Worm (Caenorhabditis elegans) whole organism, late embryonic: ENCODE results near the gene nck-1.

Experiments
- F13H6.1 ChIP-seq: sonication (generic microtip); optimal IDR thresholded peaks from 2 replicates; lab custom pipeline; 2016; ENCODE audit warnings: missing genetic modification characterization, missing compliant biosample characterization
- K02D7.2 ChIP-seq: sonication (generic microtip); optimal IDR thresholded peaks from 2 replicates; lab custom pipeline; 2017; ENCODE audit warnings: mild to moderate bottlenecking, missing genetic modification characterization, missing compliant biosample characterization
- K09A11.1 ChIP-seq: sonication (generic microtip); optimal IDR thresholded peaks from 2 replicates; lab custom pipeline; 2017; ENCODE audit warnings: antibody characterized with exemption, mild to moderate bottlenecking, missing genetic modification characterization, missing compliant biosample characterization; ENCODE audit not compliant: insufficient read depth
- ahr-1 ChIP-seq: sonication (generic microtip); optimal IDR thresholded peaks from 2 replicates; lab custom pipeline; 2016; ENCODE audit warnings: missing genetic modification characterization, missing compliant biosample characterization
- ama-1 ChIP-seq: fragments of 150-350 bp; optimal IDR thresholded peaks from 2 replicates; lab custom pipeline; 2014
- ceh-19 ChIP-seq: fragments of 200-800 bp; sonication (Bioruptor generic); optimal IDR thresholded peaks from 2 replicates; lab custom pipeline; 2018; ENCODE audit warnings: mild to moderate bottlenecking, missing genetic modification characterization, missing compliant biosample characterization
- ceh-2 ChIP-seq: sonication (generic microtip); optimal IDR thresholded peaks from 2 replicates; lab custom pipeline; 2016; ENCODE audit warnings: missing genotype, missing genetic modification characterization, missing compliant biosample characterization
- ceh-22 ChIP-seq: sonication (generic microtip); optimal IDR thresholded peaks from 2 replicates; lab custom pipeline; 2017; ENCODE audit warnings: missing biosample characterization, missing genetic modification characterization
- ceh-24 ChIP-seq: sonication (generic microtip); optimal IDR thresholded peaks from 2 replicates; lab custom pipeline; 2016; ENCODE audit warnings: mild to moderate bottlenecking, missing genetic modification characterization, missing compliant biosample characterization
- ceh-30 ChIP-seq: fragments of 150-350 bp; optimal IDR thresholded peaks from 2 replicates; lab custom pipeline; 2014; ENCODE audit warnings: missing biosample characterization, missing genetic modification characterization
- ceh-31 ChIP-seq: sonication (generic microtip); optimal IDR thresholded peaks from 2 replicates; lab custom pipeline; 2016; ENCODE audit warnings: missing genetic modification characterization, missing compliant biosample characterization
- ceh-34 ChIP-seq: sonication (generic microtip); optimal IDR thresholded peaks from 2 replicates; lab custom pipeline; 2016; ENCODE audit warnings: mild to moderate bottlenecking, missing genetic modification characterization, missing compliant biosample characterization
- ceh-45 ChIP-seq: fragments of 200-800 bp; sonication (Bioruptor generic); IDR thresholded peaks from 2 replicates; pipeline ENCODE4 v1.3.6; 2022; ENCODE audit warnings: missing genetic modification reagents, missing genetic modification characterization, missing compliant biosample characterization
- ceh-6 ChIP-seq: fragments of 200-800 bp; sonication (Bioruptor generic); optimal IDR thresholded peaks from 2 replicates; lab custom pipeline; 2018; ENCODE audit warnings: mild to moderate bottlenecking, missing genetic modification characterization, missing compliant biosample characterization
- ceh-9 ChIP-seq: sonication (generic microtip); optimal IDR thresholded peaks from 2 replicates; lab custom pipeline; 2016; ENCODE audit warnings: mild to moderate bottlenecking, missing genetic modification characterization, inconsistent platforms, missing compliant biosample characterization
- dmd-4 ChIP-seq: sonication (generic microtip); optimal IDR thresholded peaks from 2 replicates; lab custom pipeline; 2016; ENCODE audit warnings: borderline replicate concordance, missing genetic modification characterization, missing compliant biosample characterization
- dve-1 ChIP-seq: sonication (generic microtip); optimal IDR thresholded peaks from 2 replicates; lab custom pipeline; 2017; ENCODE audit warnings: antibody characterized with exemption, mild to moderate bottlenecking, missing genetic modification characterization, missing compliant biosample characterization
- elt-2 ChIP-seq: sonication (generic microtip); optimal IDR thresholded peaks from 2 replicates; lab custom pipeline; 2016; ENCODE audit warnings: missing genetic modification reagents, missing genetic modification characterization, missing compliant biosample characterization
- elt-4 ChIP-seq: sonication (generic microtip); optimal IDR thresholded peaks from 2 replicates; lab custom pipeline; 2016; ENCODE audit warnings: missing genetic modification characterization, missing compliant biosample characterization
- ets-4 ChIP-seq: sonication (generic microtip); optimal IDR thresholded peaks from 2 replicates; lab custom pipeline; 2016; ENCODE audit warnings: missing genetic modification characterization, missing compliant biosample characterization
- eyg-1 ChIP-seq: sonication (generic microtip); optimal IDR thresholded peaks from 2 replicates; lab custom pipeline; 2016; ENCODE audit warnings: missing genotype, missing genetic modification characterization, missing compliant biosample characterization
- fkh-10 ChIP-seq: fragments of 150-350 bp; optimal IDR thresholded peaks from 2 replicates; lab custom pipeline; 2014; ENCODE audit warnings: missing biosample characterization, missing genetic modification reagents, missing genetic modification characterization
- fkh-6 ChIP-seq: sonication (generic microtip); optimal IDR thresholded peaks from 2 replicates; lab custom pipeline; 2016; ENCODE audit warnings: missing genetic modification characterization, missing compliant biosample characterization
- hlh-13 ChIP-seq: fragments of 200-800 bp; sonication (Bioruptor generic); optimal IDR thresholded peaks from 2 replicates; lab custom pipeline; 2018; ENCODE audit warnings: mild to moderate bottlenecking, missing genetic modification characterization, missing compliant biosample characterization
- hlh-15 ChIP-seq: sonication (generic microtip); optimal IDR thresholded peaks from 2 replicates; lab custom pipeline; 2016; ENCODE audit warnings: missing genetic modification characterization, missing compliant biosample characterization
- hlh-30 ChIP-seq: sonication (generic microtip); optimal IDR thresholded peaks from 2 replicates; lab custom pipeline; 2017; ENCODE audit warnings: antibody characterized with exemption, missing genetic modification characterization, missing compliant biosample characterization; ENCODE audit not compliant: insufficient read depth
- hlh-8 ChIP-seq: sonication (generic microtip); optimal IDR thresholded peaks from 2 replicates; lab custom pipeline; 2016; ENCODE audit warnings: missing genotype, missing genetic modification characterization, missing compliant biosample characterization
- mec-3 ChIP-seq: sonication (generic microtip); optimal IDR thresholded peaks from 2 replicates; lab custom pipeline; 2016; ENCODE audit warnings: borderline replicate concordance, missing genetic modification characterization, missing compliant biosample characterization
- nfya-1 ChIP-seq: sonication (generic microtip); optimal IDR thresholded peaks from 2 replicates; lab custom pipeline; 2017; ENCODE audit warnings: missing genetic modification characterization, mild to moderate bottlenecking, missing compliant biosample characterization, antibody characterized with exemption, moderate library complexity
- nhr-232 ChIP-seq: sonication (generic microtip); optimal IDR thresholded peaks from 2 replicates; lab custom pipeline; 2016; ENCODE audit warnings: missing genetic modification characterization, missing compliant biosample characterization
- npax-4 ChIP-seq: sonication (generic microtip); optimal IDR thresholded peaks from 2 replicates; lab custom pipeline; 2016; ENCODE audit warnings: missing genetic modification characterization, missing compliant biosample characterization
- odd-2 ChIP-seq: sonication (generic microtip); optimal IDR thresholded peaks from 2 replicates; lab custom pipeline; 2017; ENCODE audit warnings: antibody characterized with exemption, mild to moderate bottlenecking, missing genetic modification characterization, missing compliant biosample characterization
- pha-2 ChIP-seq: sonication (generic microtip); optimal IDR thresholded peaks from 2 replicates; lab custom pipeline; 2017; ENCODE audit warnings: mild to moderate bottlenecking, missing genetic modification characterization, missing compliant biosample characterization
- pqm-1 ChIP-seq: sonication (generic microtip); optimal IDR thresholded peaks from 2 replicates; lab custom pipeline; 2016; ENCODE audit warnings: missing genetic modification characterization, missing compliant biosample characterization
- pros-1 ChIP-seq: fragments of 150-350 bp; optimal IDR thresholded peaks from 2 replicates; lab custom pipeline; 2014; ENCODE audit warnings: missing biosample characterization, missing genetic modification reagents, missing genetic modification characterization
- ref-2 ChIP-seq: sonication (generic microtip); optimal IDR thresholded peaks from 2 replicates; lab custom pipeline; 2016; ENCODE audit warnings: missing genetic modification characterization, missing compliant biosample characterization
- rnt-1 ChIP-seq: sonication (generic microtip); optimal IDR thresholded peaks from 2 replicates; lab custom pipeline; 2016; ENCODE audit warnings: missing genetic modification characterization, missing compliant biosample characterization
- syd-9 ChIP-seq: sonication (generic microtip); optimal IDR thresholded peaks from 2 replicates; lab custom pipeline; 2016; ENCODE audit warnings: mild to moderate bottlenecking, missing genetic modification characterization, moderate library complexity, missing compliant biosample characterization
- tbx-7 ChIP-seq: sonication (generic microtip); optimal IDR thresholded peaks from 2 replicates; lab custom pipeline; 2016; ENCODE audit warnings: missing genotype, missing genetic modification characterization, missing compliant biosample characterization
- unc-3 ChIP-seq, 2 experiments: fragments of 200-800 bp in 1 of 2; sonication (Bioruptor generic) in 1 of 2; sonication (generic microtip) in 1 of 2; conservative IDR thresholded peaks in 1 of 2; optimal IDR thresholded peaks in 1 of 2; 2 replicates each; pipeline versions ENCODE4 v1.3.6 to Lab custom; 2016 to 2022; ENCODE audit warnings: missing compliant biosample characterization in 2 of 2, missing genetic modification characterization in 2 of 2, missing genetic modification reagents in 1 of 2
- unc-42 ChIP-seq: sonication (generic microtip); optimal IDR thresholded peaks from 2 replicates; lab custom pipeline; 2016; ENCODE audit warnings: missing genotype, missing genetic modification characterization, missing compliant biosample characterization
- zip-5 ChIP-seq: sonication (generic microtip); optimal IDR thresholded peaks from 2 replicates; lab custom pipeline; 2016; ENCODE audit warnings: missing genetic modification characterization, missing compliant biosample characterization

Gene nck-1

DNA sequence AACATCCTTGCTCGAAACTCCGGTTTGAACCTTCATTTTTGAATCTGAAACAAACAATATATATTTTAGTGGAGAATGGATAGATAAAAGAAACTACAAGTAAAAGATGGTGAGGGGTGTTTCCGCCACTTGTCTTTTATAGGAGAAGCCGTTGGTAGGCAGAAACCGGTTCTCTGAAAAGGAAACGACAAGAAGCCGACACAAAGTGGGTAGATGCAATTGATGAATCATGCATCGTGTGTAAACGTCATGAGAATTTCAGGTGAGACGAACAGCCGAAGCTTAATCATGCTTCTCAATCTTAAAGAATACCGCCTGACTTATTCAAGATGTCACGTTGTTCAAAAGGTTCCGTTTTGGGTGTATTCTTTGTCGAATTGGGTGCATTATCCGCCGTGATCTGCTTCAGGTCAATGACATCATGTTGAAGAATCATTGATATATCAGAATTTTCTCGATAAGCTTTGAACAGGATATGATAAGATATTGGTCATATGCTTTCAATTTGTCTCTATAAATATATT lies 51.1 kb downstream of the nck-1 start, which contains the start of gene R02E4.3:
TSS of gene R02E4.3 (minus strand) at position 51 of the 524 bp plus-strand sequence.
- TF ChIP-seq ets-4 (no peak), pros-1 (no peak), hlh-15 (no peak), zip-5 (tag; lab: Kevin White, UChicago) (no peak), ceh-45 (no peak), fkh-6 (tag; lab: Kevin White, UChicago) (no peak), dmd-4 (tag; lab: Kevin White, UChicago) (no peak), K02D7.2 (tag; lab: Kevin White, UChicago) (no peak), ceh-9 (tag; lab: Kevin White, UChicago) (no peak), ceh-34 (tag; lab: Kevin White, UChicago) (no peak), elt-2 (no peak), ahr-1 (tag; lab: Kevin White, UChicago) (no peak), dve-1 (tag; lab: Kevin White, UChicago) (no peak), F13H6.1 (tag; lab: Kevin White, UChicago) (no peak), nfya-1 (tag; lab: Kevin White, UChicago) (no peak)

DNA sequence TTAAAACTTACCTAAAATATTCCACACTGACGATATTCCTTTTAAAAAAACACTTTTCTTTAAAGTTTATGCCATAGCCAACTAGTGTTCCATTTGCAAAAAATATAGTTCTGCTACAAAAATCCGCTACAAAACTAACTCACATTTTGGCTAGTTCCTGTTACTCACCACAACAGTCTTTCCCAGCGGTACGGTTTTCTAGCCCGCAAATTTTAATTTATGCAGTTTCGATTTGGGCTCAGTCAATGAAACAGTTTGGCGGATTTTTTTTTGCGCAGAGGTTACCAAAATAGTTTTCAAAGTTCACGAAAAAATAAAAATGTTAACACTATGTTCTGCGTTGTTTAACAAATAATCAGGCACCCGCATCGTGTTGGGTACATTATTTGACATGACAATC lies 52.0 kb downstream of the nck-1 start:
- TF ChIP-seq ceh-22 (tag; lab: Kevin White, UChicago) (no peak), ceh-19 (GFP tag; lab: Kevin White, UChicago) (no peak), hlh-8 (tag; lab: Kevin White, UChicago) (no peak), ref-2 (tag; lab: Kevin White, UChicago) (no peak), elt-4 (no peak), ama-1 (lab: Kevin White, UChicago) (no peak), odd-2 (no peak), ceh-6 (GFP tag; lab: Kevin White, UChicago) (no peak), pha-2 (tag; lab: Kevin White, UChicago) (no peak), K02D7.2 (tag; lab: Kevin White, UChicago) (no peak), hlh-13 (GFP tag; lab: Kevin White, UChicago) (no peak), nhr-232 (tag; lab: Kevin White, UChicago) (no peak), ceh-30 (tag; lab: Kevin White, UChicago) (no peak), ceh-2 (tag; lab: Kevin White, UChicago) (no peak), eyg-1 (tag; lab: Kevin White, UChicago) (no peak), unc-3 (GFP tag; conservative IDR thresholded peaks at IDR 0.05; lab: Robert Waterston, UW) (no peak), unc-3 (tag; optimal IDR thresholded peaks at IDR 0.05; lab: Kevin White, UChicago) (no peak), hlh-30 (no peak), fkh-10 (no peak), pqm-1 (tag; lab: Kevin White, UChicago) (no peak)

DNA sequence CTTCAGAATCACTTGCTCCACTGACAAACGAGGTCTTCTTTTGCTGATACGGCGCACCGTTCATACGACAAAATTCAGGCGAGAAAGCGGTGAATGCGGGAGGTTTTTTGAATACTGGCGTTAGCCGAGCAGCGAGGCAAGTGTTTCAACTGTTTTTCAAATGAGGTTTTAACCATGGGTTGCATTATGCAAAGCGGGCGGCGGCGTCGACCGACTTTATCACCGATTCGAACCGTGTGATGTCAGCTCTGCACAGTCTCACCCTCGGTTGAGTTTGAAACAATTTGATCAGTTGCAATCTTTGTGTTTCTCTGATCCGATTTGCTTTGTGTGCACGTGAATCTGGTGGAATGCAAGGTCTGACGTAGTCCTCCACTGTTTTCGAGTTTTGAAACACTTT lies 52.8 kb downstream of the nck-1 start, which contains the start of gene clh-4:
TSS of gene clh-4 (minus strand) at position 101 of the 400 bp plus-strand sequence.
- no peak for TF ChIP-seq K09A11.1
- TF ChIP-seq mec-3 (tag; lab: Kevin White, UChicago): no peak
- TF ChIP-seq unc-3 (GFP tag; conservative IDR thresholded peaks at IDR 0.05; lab: Robert Waterston, UW): no peak
- TF ChIP-seq unc-3 (tag; optimal IDR thresholded peaks at IDR 0.05; lab: Kevin White, UChicago): no peak
- TF ChIP-seq ceh-24: no peak
- TF ChIP-seq tbx-7 (tag; lab: Kevin White, UChicago): no peak
- no peak for TF ChIP-seq ceh-31 (tag; lab: Kevin White, UChicago)
- no peak for TF ChIP-seq syd-9 (tag; lab: Kevin White, UChicago)
- no peak for TF ChIP-seq fkh-10
- TF ChIP-seq odd-2: no peak
- no peak for TF ChIP-seq rnt-1 (tag; lab: Kevin White, UChicago)
- no peak for TF ChIP-seq unc-42 (tag; lab: Kevin White, UChicago)
- TF ChIP-seq ama-1 (lab: Kevin White, UChicago): no peak
- TF ChIP-seq dmd-4 (tag; lab: Kevin White, UChicago): no peak
- TF ChIP-seq npax-4 (tag; lab: Kevin White, UChicago): no peak
- TF ChIP-seq ahr-1 (tag; lab: Kevin White, UChicago): no peak
- no peak for TF ChIP-seq hlh-30
- TF ChIP-seq, all 69 proteins: peak for 0
